Worm (Caenorhabditis elegans) whole organism, L4 larva: ENCODE data around the gene R11D1.4.

Source experiments
- egl-43 ChIP-seq: fragments of 200-800 bp; sonication (Bioruptor generic); IDR thresholded peaks from 2 replicates; pipeline ENCODE4 v1.3.6; 2022; ENCODE audit warnings: missing genetic modification reagents, missing genetic modification characterization, missing compliant biosample characterization
- fos-1 ChIP-seq: fragments of 150-350 bp; optimal IDR thresholded peaks from 2 replicates; lab custom pipeline; 2014; ENCODE audit warnings: missing biosample characterization, missing genetic modification characterization
- lin-15B ChIP-seq: fragments of 150-350 bp; sonication (generic microtip); optimal IDR thresholded peaks from 3 replicates; lab custom pipeline; 2014; ENCODE audit warnings: missing biosample characterization, missing genetic modification characterization
- nhr-11 ChIP-seq: fragments of 150-350 bp; optimal IDR thresholded peaks from 2 replicates; lab custom pipeline; 2014; ENCODE audit warnings: missing biosample characterization, missing genetic modification characterization
- nhr-237 ChIP-seq: sonication (generic microtip); optimal IDR thresholded peaks from 2 replicates; lab custom pipeline; 2017; ENCODE audit warnings: missing biosample characterization, missing genetic modification characterization
- zag-1 ChIP-seq: fragments of 150-350 bp; optimal IDR thresholded peaks from 2 replicates; lab custom pipeline; 2014; ENCODE audit warnings: missing biosample characterization, missing genetic modification characterization

DNA sequence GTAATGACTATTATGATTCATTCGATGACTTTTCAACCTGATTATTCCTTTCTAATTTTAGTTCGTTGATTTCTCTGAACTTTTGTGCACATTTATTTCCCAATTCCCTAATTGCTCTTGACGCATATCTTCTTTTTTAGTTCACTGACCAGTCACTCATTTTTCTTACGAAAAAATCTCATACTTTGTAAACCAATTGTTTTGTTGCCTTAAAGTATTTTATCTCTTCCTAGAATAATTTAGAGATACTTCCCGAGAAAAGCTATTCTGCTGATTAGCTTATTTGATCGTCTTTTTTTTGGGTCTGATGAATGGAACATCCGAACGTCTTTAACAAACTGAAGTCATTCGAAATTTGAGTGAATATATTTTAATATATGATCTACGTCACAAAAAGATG is 34.7 kb downstream of the R11D1.4 start:
- TF ChIP-seq nhr-237 (tag; lab: Kevin White, UChicago) (no peak), egl-43 (GFP tag; lab: Robert Waterston, UW) (no peak), nhr-11 (tag; lab: Kevin White, UChicago) (no peak), fos-1 (no peak), lin-15B (no peak), zag-1 (tag; lab: Kevin White, UChicago) (no peak)
